Worm (Caenorhabditis elegans) whole organism, L4 larva: ENCODE results near the gene ash-2.
A peak's percentile ranks its signal among the peaks of the same experiment; 100 is the strongest.

Experiments
- F26F4.8 ChIP-seq: fragments of 200-800 bp; sonication (Bioruptor generic); conservative IDR thresholded peaks from 2 replicates; pipeline ENCODE4 v1.3.6; 2022; ENCODE audit warnings: missing genetic modification characterization, missing compliant biosample characterization
- F44E2.7 ChIP-seq: fragments of 200-800 bp; sonication (Bioruptor generic); IDR thresholded peaks from 2 replicates; pipeline ENCODE4 v2.1.2; 2022; ENCODE audit warnings: missing genetic modification characterization, missing compliant biosample characterization
- ama-1 ChIP-seq: fragments of 150-350 bp; optimal IDR thresholded peaks from 2 replicates; lab custom pipeline; 2014; ENCODE audit warnings: inconsistent platforms, mixed read lengths
- ceh-28 ChIP-seq: fragments of 150-350 bp; optimal IDR thresholded peaks from 2 replicates; lab custom pipeline; 2014; ENCODE audit warnings: missing biosample characterization, missing genetic modification reagents, missing genetic modification characterization
- daf-16 ChIP-seq, 3 experiments: sonication (generic microtip); optimal IDR thresholded peaks; 2 replicates each; lab custom pipeline; 2016 to 2017; ENCODE audit warnings: missing genetic modification characterization in 3 of 3, missing genetic modification reagents in 3 of 3, mild to moderate bottlenecking in 2 of 3, missing compliant biosample characterization in 2 of 3, missing biosample characterization in 1 of 3, moderate library complexity in 1 of 3
- mdt-29 ChIP-seq: fragments of 200-800 bp; sonication (Bioruptor generic); IDR thresholded peaks from 2 replicates; pipeline ENCODE4 v1.3.6; 2022; ENCODE audit warnings: missing genetic modification reagents, missing genetic modification characterization, missing compliant biosample characterization
- pqm-1 ChIP-seq: sonication (generic microtip); optimal IDR thresholded peaks from 2 replicates; lab custom pipeline; 2017; ENCODE audit warnings: missing biosample characterization, missing genetic modification characterization
- unc-130 ChIP-seq: sonication (generic microtip); optimal IDR thresholded peaks from 2 replicates; lab custom pipeline; 2016; ENCODE audit warnings: missing genetic modification reagents, missing genetic modification characterization, missing compliant biosample characterization
- unc-62 ChIP-seq, 3 experiments: fragments of 150-350 bp in 1 of 3; sonication (generic microtip); optimal IDR thresholded peaks in 2 of 3; peaks in 1 of 3; 1 replicate in 1 of 3; 2 replicates in 2 of 3; lab custom pipeline; 2014 to 2017; ENCODE audit warnings: missing biosample characterization in 3 of 3, missing genetic modification characterization in 3 of 3, missing genetic modification reagents in 3 of 3, missing genotype in 1 of 3

Gene ash-2

DNA sequence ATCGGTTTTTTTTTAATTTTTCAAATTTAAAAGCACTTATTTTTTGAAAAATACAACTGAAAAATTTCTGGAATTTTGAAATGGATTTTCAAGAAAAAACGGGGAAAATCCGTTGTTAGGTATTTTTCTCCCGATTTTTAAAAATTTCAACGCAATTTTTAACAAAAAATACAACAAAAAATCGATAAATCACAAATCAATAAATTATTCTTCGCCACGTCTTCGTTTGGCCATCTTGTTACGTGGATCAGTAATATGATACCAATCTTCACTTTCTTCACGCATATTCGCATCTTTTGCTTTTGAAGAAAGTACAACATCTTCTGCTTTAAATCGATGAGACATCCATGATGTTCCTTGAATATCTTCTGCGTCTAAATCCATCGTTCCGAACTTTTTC lies 49.1 kb downstream of the ash-2 start:
- peak in 1 of 2 experiments; percentile 94 for TF ChIP-seq unc-62 (GFP tag; optimal IDR thresholded peaks at IDR 0.05 in 1 of 2; lab: Kevin White, UChicago)
- TF ChIP-seq unc-62 (tag; optimal IDR thresholded peaks at IDR 0.05; lab: Kevin White, UChicago): no peak
- TF ChIP-seq ceh-28 (tag; lab: Kevin White, UChicago): peak; percentile 32
- no peak for TF ChIP-seq F26F4.8

DNA sequence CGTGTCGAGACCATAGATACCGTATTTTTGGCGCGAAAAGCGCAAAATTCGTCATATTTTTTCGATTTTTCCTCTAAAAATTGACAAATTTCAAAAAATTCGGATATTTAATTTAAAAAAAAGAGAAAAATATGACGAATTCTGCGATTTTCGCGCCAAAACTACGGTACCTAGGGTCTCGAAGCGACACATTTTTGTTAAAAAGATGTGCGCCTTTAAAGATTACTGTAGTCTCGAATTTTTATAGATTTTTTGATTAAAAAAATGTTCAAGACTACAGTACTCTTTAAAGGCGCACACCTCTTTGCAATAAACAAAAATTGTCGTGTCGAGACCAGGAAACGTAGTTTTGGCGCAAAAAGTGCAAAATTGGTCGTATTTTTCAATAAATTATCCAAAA lies 56.4 kb downstream of the ash-2 start:
- TF ChIP-seq F44E2.7 (GFP tag; lab: Robert Waterston, UW) (no peak), ceh-28 (tag; lab: Kevin White, UChicago) (no peak), pqm-1 (no peak), unc-130 (GFP tag; lab: Kevin White, UChicago) (no peak)

DNA sequence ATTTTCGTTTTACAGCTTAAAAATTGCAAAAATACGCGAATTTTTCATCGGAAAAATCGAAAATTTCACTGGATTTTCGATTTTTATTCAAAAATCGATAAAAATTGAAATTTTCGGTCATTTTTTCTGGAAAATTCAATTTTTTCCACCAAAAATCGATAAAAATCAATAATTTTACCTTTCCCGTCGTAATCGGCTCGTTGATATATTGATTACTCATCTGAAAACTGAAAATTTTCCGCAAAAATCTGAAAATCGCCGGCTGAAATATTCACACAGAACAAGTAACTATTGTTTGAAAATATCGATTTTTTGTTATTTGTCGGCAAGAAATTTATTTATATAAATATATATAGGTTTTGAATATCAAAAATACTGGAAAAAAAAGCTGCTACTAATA lies 56.9 kb downstream of the ash-2 start, which contains the start of gene cyn-16:
Gene cyn-16, minus strand, starts transcription at position 227 of the 400 bp plus-strand sequence.
- TF ChIP-seq ama-1 (lab: Kevin White, UChicago) (peak; percentile 81), ceh-28 (tag; lab: Kevin White, UChicago) (peak; percentile 69), mdt-29 (no peak), daf-16 (GFP tag; optimal IDR thresholded peaks at IDR 0.05; lab: Kevin White, UChicago) (no peak), daf-16 (tag; optimal IDR thresholded peaks at IDR 0.05; lab: Kevin White, UChicago) (peak; percentile 1)
